Worm (Caenorhabditis elegans): Measurements from ENCODE around the gene srg-15.

The srg-15 gene

ce11 chrII:8710317-8710716 is at the start of gene srg-15:
srg-15 (minus strand) TSS chrII:8710417.
- TF ChIP-seq unc-62 (GFP tag; optimal IDR thresholded peaks at IDR 0.05) = no peak

ce11 chrII:8759493-8759892 is 49.3 kb upstream of the srg-15 start, which contains the start of gene fut-1:
fut-1 (minus strand) TSS chrII:8759593.
- TF ChIP-seq unc-62 (GFP tag; optimal IDR thresholded peaks at IDR 0.05) = no peak

- no peak for TF ChIP-seq unc-62 (GFP tag; optimal IDR thresholded peaks at IDR 0.05)
These were observed 45.1 kb upstream of the srg-15 start, which contains the start of gene K08F8.7 for ce11 chrII:8755270-8755669. K08F8.7 (minus strand) TSS chrII:8755370.

ce11 chrII:8751686-8752085 is 41.5 kb upstream of the srg-15 start, which contains the start of gene atf-2:
atf-2 (plus strand) TSS chrII:8751986.
- TF ChIP-seq unc-62 (GFP tag; optimal IDR thresholded peaks at IDR 0.05) = no peak

ce11 chrII:8751042-8751441 is 40.8 kb upstream of the srg-15 start:
- TF ChIP-seq unc-62 (GFP tag; optimal IDR thresholded peaks at IDR 0.05) = no peak

ce11 chrII:8750056-8750455 is 39.8 kb upstream of the srg-15 start:
- TF ChIP-seq unc-62 (GFP tag; optimal IDR thresholded peaks at IDR 0.05) = no peak

ce11 chrII:8749084-8749483 is 38.9 kb upstream of the srg-15 start:
- TF ChIP-seq unc-62 (GFP tag; optimal IDR thresholded peaks at IDR 0.05) = no peak

- no peak for TF ChIP-seq unc-62 (GFP tag; optimal IDR thresholded peaks at IDR 0.05)
These were observed 38.4 kb upstream of the srg-15 start for ce11 chrII:8748638-8749037.

ce11 chrII:8747939-8748352 is 37.7 kb upstream of the srg-15 start:
- no peak for TF ChIP-seq unc-62 (GFP tag; optimal IDR thresholded peaks at IDR 0.05)

- no peak for TF ChIP-seq unc-62 (GFP tag; optimal IDR thresholded peaks at IDR 0.05)
These were observed 37.2 kb upstream of the srg-15 start for ce11 chrII:8747246-8747938.

- TF ChIP-seq unc-62 (GFP tag; optimal IDR thresholded peaks at IDR 0.05) = no peak
These were observed 36.1 kb upstream of the srg-15 start for ce11 chrII:8746298-8746775.

ce11 chrII:8745449-8746297 is 35.5 kb upstream of the srg-15 start:
- TF ChIP-seq unc-62 (GFP tag; optimal IDR thresholded peaks at IDR 0.05) = no peak

- no peak for TF ChIP-seq unc-62 (GFP tag; optimal IDR thresholded peaks at IDR 0.05)
These were observed 34.6 kb upstream of the srg-15 start for ce11 chrII:8744555-8745448.

ce11 chrII:8743379-8744173 is 33.4 kb upstream of the srg-15 start, which contains the start of gene mak-1:
mak-1 (plus strand) TSS chrII:8744071.
- TF ChIP-seq unc-62 (GFP tag; optimal IDR thresholded peaks at IDR 0.05) = no peak

- no peak for TF ChIP-seq unc-62 (GFP tag; optimal IDR thresholded peaks at IDR 0.05)
These were observed 32.8 kb upstream of the srg-15 start for ce11 chrII:8742972-8743371.
